Worm (Caenorhabditis elegans): ENCODE results near the gene nhr-192.

ce11 chrV:10094374-10094773 lies 23.9 kb upstream of the nhr-192 start, which contains the start of gene srd-49:
- TF ChIP-seq ztf-11 (tag; optimal IDR thresholded peaks at IDR 0.05) (no peak), ceh-39 (tag; optimal IDR thresholded peaks at IDR 0.05) (no peak), unc-39 (tag; optimal IDR thresholded peaks at IDR 0.05) (no peak), lin-32 (GFP tag; optimal IDR thresholded peaks at IDR 0.05) (no peak), nhr-237 (tag; optimal IDR thresholded peaks at IDR 0.05) (no peak), mep-1 (tag; optimal IDR thresholded peaks at IDR 0.05) (no peak), nhr-28 (tag; optimal IDR thresholded peaks at IDR 0.05) (no peak)
